Fruit fly (Drosophila melanogaster): ENCODE measurements around the gene CG3021.

DNA sequence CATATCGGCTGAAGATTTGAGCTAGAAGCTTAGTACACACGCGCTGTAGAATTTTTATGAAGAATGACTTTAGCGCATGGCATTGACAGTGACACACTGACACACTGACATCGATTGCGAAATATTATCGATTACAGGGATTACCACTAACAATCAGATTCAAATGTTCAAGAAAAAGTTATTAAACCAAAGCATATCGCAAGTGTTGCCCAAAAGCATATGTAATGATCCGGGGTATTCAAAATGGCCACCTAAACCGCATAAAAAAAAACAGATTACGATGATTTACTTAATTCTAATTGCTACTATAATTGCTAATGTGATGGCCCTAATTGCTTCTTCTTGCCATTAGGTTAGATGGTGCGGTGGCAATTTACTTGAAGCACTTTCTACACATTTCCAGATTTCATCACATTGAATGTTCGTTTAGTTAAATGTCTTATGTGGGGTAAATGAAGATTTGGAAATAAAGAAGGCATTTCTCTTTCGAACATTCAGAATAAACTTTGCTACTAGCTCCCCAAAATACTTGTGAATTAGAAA, 15.0 kb upstream of the CG3021 start, which contains the start of the genes TfIIA-S-2 and CG14631:
- TF ChIP-seq CG12605 (GFP tag; IDR thresholded peaks at IDR 0.05) (no peak), Pif1A (GFP tag; optimal IDR thresholded peaks at IDR 0.05) (no peak), Pif1B (GFP tag; optimal IDR thresholded peaks at IDR 0.05) (no peak), D1 (tag; optimal IDR thresholded peaks at IDR 0.05) (no peak), EcR (GFP tag; optimal IDR thresholded peaks at IDR 0.05) (no peak), Ets98B (GFP tag; IDR thresholded peaks at IDR 0.05) (no peak), CG32121 (GFP tag; IDR thresholded peaks at IDR 0.05) (no peak), CG9948 (tag; optimal IDR thresholded peaks at IDR 0.05) (no peak), Snoo (tag; optimal IDR thresholded peaks at IDR 0.05) (no peak), CG13204 (GFP tag; optimal IDR thresholded peaks at IDR 0.05) (no peak), fd96Ca (GFP tag; IDR thresholded peaks at IDR 0.05) (no peak), CG8301 (tag; optimal IDR thresholded peaks at IDR 0.05) (no peak), CG14655 (GFP tag; optimal IDR thresholded peaks at IDR 0.05) (no peak), CG17806 (tag; optimal IDR thresholded peaks at IDR 0.05) (no peak)
